Worm (Caenorhabditis elegans) whole organism, midembryonic: ENCODE measurements around the gene EGAP2.2.

ENCODE experiments used
- T22C8.4 ChIP-seq: fragments of 200-800 bp; sonication (Bioruptor generic); IDR thresholded peaks from 2 replicates; pipeline ENCODE4 v1.3.6; 2022; ENCODE audit warnings: missing genetic modification characterization, missing compliant biosample characterization
- cog-1 ChIP-seq: sonication (generic microtip); optimal IDR thresholded peaks from 2 replicates; lab custom pipeline; 2016; ENCODE audit warnings: missing genetic modification characterization, missing compliant biosample characterization
- flt-1 ChIP-seq: fragments of 200-800 bp; sonication (Bioruptor generic); IDR thresholded peaks from 2 replicates; pipeline ENCODE4 v1.3.6; 2022; ENCODE audit warnings: missing genetic modification characterization, missing compliant biosample characterization
- klf-2 ChIP-seq: fragments of 200-800 bp; sonication (Bioruptor generic); conservative IDR thresholded peaks from 2 replicates; pipeline ENCODE4 v1.3.6; 2022; ENCODE audit warnings: missing genetic modification reagents, missing genetic modification characterization, missing compliant biosample characterization
- med-1 ChIP-seq: sonication (generic microtip); optimal IDR thresholded peaks from 2 replicates; lab custom pipeline; 2017; ENCODE audit warnings: missing genetic modification characterization, mild to moderate bottlenecking, missing compliant biosample characterization, antibody characterized with exemption, missing genetic modification reagents; ENCODE audit not compliant: insufficient read depth
- ref-1 ChIP-seq: fragments of 200-800 bp; sonication (Bioruptor generic); conservative IDR thresholded peaks from 2 replicates; pipeline ENCODE4 v1.3.6; 2022; ENCODE audit warnings: missing genetic modification reagents, missing genetic modification characterization, missing compliant biosample characterization
- tab-1 ChIP-seq: fragments of 200-800 bp; sonication (Bioruptor generic); IDR thresholded peaks from 2 replicates; pipeline ENCODE4 v1.3.6; 2022; ENCODE audit warnings: missing genetic modification characterization, missing compliant biosample characterization
- ztf-23 ChIP-seq: fragments of 200-800 bp; sonication (Bioruptor generic); IDR thresholded peaks from 2 replicates; pipeline ENCODE4 v1.3.6; 2022; ENCODE audit warnings: missing genetic modification reagents, missing genetic modification characterization, missing compliant biosample characterization
- ztf-29 ChIP-seq: fragments of 200-800 bp; sonication (Bioruptor generic); IDR thresholded peaks from 2 replicates; pipeline ENCODE4 v1.3.6; 2022; ENCODE audit warnings: missing genetic modification reagents, missing genetic modification characterization, missing compliant biosample characterization

The EGAP2.2 gene

ce11 chrII:5268977-5269376, 39.3 kb downstream of the EGAP2.2 start:
- TF ChIP-seq med-1: no peak
- TF ChIP-seq tab-1 (GFP tag; lab: Robert Waterston, UW): no peak
- no peak for TF ChIP-seq ref-1 (GFP tag; lab: Robert Waterston, UW)
- TF ChIP-seq T22C8.4 (GFP tag; lab: Robert Waterston, UW): no peak
- no peak for TF ChIP-seq ztf-23
- TF ChIP-seq cog-1 (tag; lab: Kevin White, UChicago): no peak
- no peak for TF ChIP-seq klf-2 (GFP tag; lab: Robert Waterston, UW)

- TF ChIP-seq flt-1 (GFP tag; lab: Robert Waterston, UW): no peak
- TF ChIP-seq klf-2 (GFP tag; lab: Robert Waterston, UW): no peak
- TF ChIP-seq tab-1 (GFP tag; lab: Robert Waterston, UW): no peak
- TF ChIP-seq ztf-29 (GFP tag; lab: Robert Waterston, UW): no peak
- no peak for TF ChIP-seq med-1
- no peak for TF ChIP-seq ref-1 (GFP tag; lab: Robert Waterston, UW)
Measured at ce11 chrII:5271729-5272322, 42.1 kb downstream of the EGAP2.2 start, which contains the start of gene drn-1. Gene drn-1 (minus strand): TSS chrII:5271845.

- TF ChIP-seq ztf-29 (GFP tag; lab: Robert Waterston, UW) (no peak), tab-1 (GFP tag; lab: Robert Waterston, UW) (no peak), klf-2 (GFP tag; lab: Robert Waterston, UW) (no peak), flt-1 (GFP tag; lab: Robert Waterston, UW) (no peak), T22C8.4 (GFP tag; lab: Robert Waterston, UW) (no peak), med-1 (no peak), ztf-23 (no peak), cog-1 (tag; lab: Kevin White, UChicago) (no peak), ref-1 (GFP tag; lab: Robert Waterston, UW) (no peak)
Measured at ce11 chrII:5276736-5277135, 47.0 kb downstream of the EGAP2.2 start.

ce11 chrII:5277780-5278179, 48.1 kb downstream of the EGAP2.2 start:
- TF ChIP-seq tab-1 (GFP tag; lab: Robert Waterston, UW) (no peak), med-1 (no peak), ztf-23 (no peak), klf-2 (GFP tag; lab: Robert Waterston, UW) (no peak), ztf-29 (GFP tag; lab: Robert Waterston, UW) (no peak), cog-1 (tag; lab: Kevin White, UChicago) (no peak), T22C8.4 (GFP tag; lab: Robert Waterston, UW) (no peak), flt-1 (GFP tag; lab: Robert Waterston, UW) (no peak), ref-1 (GFP tag; lab: Robert Waterston, UW) (no peak)
